Worm (Caenorhabditis elegans): ENCODE results near the gene dpy-21.
A peak's percentile ranks its signal among the peaks of the same experiment; 100 is the strongest.

Gene dpy-21

DNA sequence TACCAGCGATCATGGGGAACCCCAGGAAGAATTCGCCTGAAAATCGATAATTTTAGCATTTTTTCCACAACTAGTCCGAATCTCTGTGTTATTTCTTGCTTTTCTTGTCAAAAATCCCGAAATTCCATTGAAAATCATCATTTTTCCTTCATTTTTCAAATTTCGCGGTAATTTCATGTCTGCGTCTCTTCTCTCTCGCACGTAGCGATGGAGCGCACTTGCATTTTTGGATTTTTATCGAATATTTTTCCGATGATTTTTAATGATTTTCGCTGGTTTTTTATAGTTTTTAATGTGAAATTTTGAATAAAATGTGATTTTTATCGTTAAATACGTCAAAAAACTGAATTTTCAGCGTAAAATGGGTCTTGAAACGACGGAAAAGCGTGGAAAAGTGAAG is 27.6 kb downstream of the dpy-21 start, which contains the start of gene E01B7.2 (continued):
- TF ChIP-seq atf-7 (tag; optimal IDR thresholded peaks at IDR 0.05) (no peak), Y56A3A.18 (GFP tag; IDR thresholded peaks at IDR 0.05) (no peak), tbp1 (GFP tag; optimal IDR thresholded peaks at IDR 0.05) (peak; percentile 20), dox-1 (GFP tag; IDR thresholded peaks at IDR 0.05) (peak; percentile 66; the same call in 1 of the 2 replicates), nhr-27 (tag; optimal IDR thresholded peaks at IDR 0.05) (no peak), mes-4 (tag; optimal IDR thresholded peaks at IDR 0.05) (no peak), him-1 (tag; optimal IDR thresholded peaks at IDR 0.05) (peak; percentile 36), nfyb-1 (GFP tag; IDR thresholded peaks at IDR 0.05) (peak; percentile 41; the same call in 1 of the 2 replicates), Y67H2A.10 (GFP tag; conservative IDR thresholded peaks at IDR 0.05) (no peak), efl-1 (GFP tag; optimal IDR thresholded peaks at IDR 0.05) (peak; percentile 88), snpc-4 (GFP tag; optimal IDR thresholded peaks at IDR 0.05) (no peak), snpc-4 (tag; optimal IDR thresholded peaks at IDR 0.05) (peak in 3 of 4 experiments; percentile 3 to 60 (median 27)), ztf-18 (tag; optimal IDR thresholded peaks at IDR 0.05) (no peak), ceh-100 (GFP tag; IDR thresholded peaks at IDR 0.05) (no peak), mcd-1 (GFP tag; IDR thresholded peaks at IDR 0.05) (peak; percentile 97), dpff-1 (tag; optimal IDR thresholded peaks at IDR 0.05) (no peak), ceh-91 (GFP tag; IDR thresholded peaks at IDR 0.05) (peak; percentile 65; the same call in 1 of the 2 replicates)

DNA sequence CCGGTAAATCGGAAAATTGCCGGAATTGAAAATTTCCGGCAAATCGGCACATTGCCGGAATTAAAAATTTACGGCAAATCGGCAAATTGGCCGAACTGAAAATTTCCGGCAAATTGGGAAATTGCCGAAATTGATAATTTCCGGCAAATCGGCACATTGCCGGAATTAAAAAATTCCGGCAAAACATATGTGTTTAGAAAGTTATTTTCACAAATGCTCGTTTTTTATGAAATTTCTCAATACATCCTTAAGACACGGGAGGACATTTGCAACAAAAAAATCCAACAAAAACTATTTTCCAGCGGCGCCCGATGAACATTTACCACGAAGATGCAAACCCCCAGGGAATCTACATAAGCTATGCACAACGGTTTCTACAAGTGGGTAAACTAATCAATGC is 30.3 kb downstream of the dpy-21 start, which contains the start of gene C06H5.8:
C06H5.8 (plus strand) TSS at position 301 of the 400 bp plus-strand sequence.
- no peak for TF ChIP-seq snpc-1.3 (tag; optimal IDR thresholded peaks at IDR 0.05; ENCODE audit: insufficient read depth)
- TF ChIP-seq zfh-2 (GFP tag; conservative IDR thresholded peaks at IDR 0.05) = no peak
- no peak for TF ChIP-seq akir-1 (GFP tag; optimal IDR thresholded peaks at IDR 0.05)
- TF ChIP-seq F57C9.4 (tag; optimal IDR thresholded peaks at IDR 0.05) = no peak
- TF ChIP-seq let-607 (tag; optimal IDR thresholded peaks at IDR 0.05) = no peak
- no peak for TF ChIP-seq snpc-1.1 (tag; optimal IDR thresholded peaks at IDR 0.05; ENCODE audit: insufficient read depth)
- no peak for TF ChIP-seq aptf-2 (GFP tag; conservative IDR thresholded peaks at IDR 0.05)
- no peak for TF ChIP-seq lsl-1 (GFP tag; optimal IDR thresholded peaks at IDR 0.05)
- TF ChIP-seq ceh-40 (GFP tag; IDR thresholded peaks at IDR 0.05) = no peak
- no peak for TF ChIP-seq nfya-1 (tag; optimal IDR thresholded peaks at IDR 0.05; ENCODE audit: borderline replicate concordance, insufficient read depth)
- TF ChIP-seq hmg-1.2 (GFP tag; IDR thresholded peaks at IDR 0.05) = no peak
- no peak for TF ChIP-seq Y53G8AR.9 (GFP tag; conservative IDR thresholded peaks at IDR 0.05)
- no peak for TF ChIP-seq mcd-1 (GFP tag; IDR thresholded peaks at IDR 0.05)
- TF ChIP-seq athp-1 (tag; optimal IDR thresholded peaks at IDR 0.05) = no peak
- TF ChIP-seq mel-28 (tag; optimal IDR thresholded peaks at IDR 0.05; ENCODE audit: borderline replicate concordance) = no peak

DNA sequence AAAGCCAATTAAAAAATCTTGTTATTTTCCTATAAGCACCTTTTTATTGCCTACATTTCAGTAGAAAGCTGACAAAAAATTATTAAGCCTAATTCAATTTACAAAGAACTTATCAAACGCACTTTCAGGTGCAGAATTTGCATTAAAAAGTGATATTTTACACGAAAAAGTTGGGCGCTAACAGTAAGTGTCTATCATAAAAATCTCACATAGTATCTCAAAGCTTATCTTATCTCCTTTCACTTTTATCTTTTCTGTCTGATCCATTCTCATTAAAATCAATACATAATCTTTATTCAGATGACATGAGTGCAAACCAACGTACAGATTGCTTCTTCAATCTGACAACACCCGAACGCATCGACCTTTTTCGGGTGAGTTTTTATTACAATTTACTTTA is 39.0 kb downstream of the dpy-21 start, which contains the start of gene dcar-1:
dcar-1 (plus strand) TSS at position 301 of the 400 bp plus-strand sequence.
- TF ChIP-seq ZK185.1 (tag; optimal IDR thresholded peaks at IDR 0.05; ENCODE audit: poor library complexity, severe bottlenecking) (no peak), ceh-40 (GFP tag; IDR thresholded peaks at IDR 0.05) (no peak), hlh-26 (GFP tag; conservative IDR thresholded peaks at IDR 0.05) (no peak), somi-1 (GFP tag; optimal IDR thresholded peaks at IDR 0.05) (no peak), ztf-3 (GFP tag; optimal IDR thresholded peaks at IDR 0.05) (no peak), nhr-27 (tag; optimal IDR thresholded peaks at IDR 0.05) (no peak), egl-44 (GFP tag; IDR thresholded peaks at IDR 0.05) (no peak), efl-1 (GFP tag; optimal IDR thresholded peaks at IDR 0.05) (no peak), athp-1 (tag; optimal IDR thresholded peaks at IDR 0.05) (no peak)
